Fruit fly (Drosophila melanogaster): Measurements from ENCODE around the gene tkv.

The tkv gene

DNA sequence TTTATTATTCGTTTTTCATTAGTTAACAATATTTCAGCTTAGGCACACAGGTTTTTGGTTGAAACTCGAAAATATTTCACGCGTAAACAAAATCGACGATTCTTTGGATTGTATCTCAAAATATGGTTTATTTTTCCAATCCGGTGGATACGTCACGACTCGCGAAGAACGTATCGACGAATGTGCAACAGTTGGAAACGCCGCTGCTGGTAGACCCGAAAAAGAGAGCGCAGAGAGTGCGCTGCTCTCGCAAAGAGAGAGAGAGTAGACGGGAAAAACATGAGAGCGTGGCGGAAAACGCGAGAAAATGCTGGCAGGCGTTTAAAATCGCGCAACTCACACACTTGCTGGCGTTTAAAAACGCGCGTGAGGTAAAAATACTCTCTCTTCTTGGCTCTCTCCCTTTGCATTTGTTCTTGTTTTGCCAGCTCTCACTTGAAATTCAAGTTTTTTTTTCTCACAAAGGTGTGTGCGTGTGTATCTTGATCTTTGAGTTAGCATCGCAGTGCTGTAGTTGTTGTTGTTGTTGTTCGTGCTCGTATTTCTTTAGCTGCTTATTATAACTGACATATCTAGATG lies 33.9 kb downstream of the tkv start:
- TF ChIP-seq pan (optimal IDR thresholded peaks at IDR 0.05) (no peak), Jra (GFP tag; optimal IDR thresholded peaks at IDR 0.05) (no peak), Dfd (GFP tag; optimal IDR thresholded peaks at IDR 0.05) (no peak), CrebA (GFP tag; optimal IDR thresholded peaks at IDR 0.05; ENCODE audit: borderline replicate concordance) (peak; percentile 70), Hnf4 (GFP tag; optimal IDR thresholded peaks at IDR 0.05) (peak; percentile 2), tai (GFP tag; optimal IDR thresholded peaks at IDR 0.05) (peak; percentile 14), GATAd (GFP tag; optimal IDR thresholded peaks at IDR 0.05) (no peak), sage (GFP tag; optimal IDR thresholded peaks at IDR 0.05) (peak; percentile 45), Dif (GFP tag; optimal IDR thresholded peaks at IDR 0.05; ENCODE audit: partially characterized antibody) (peak; percentile 100), usp (GFP tag; optimal IDR thresholded peaks at IDR 0.05) (no peak), Sp1 (GFP tag; optimal IDR thresholded peaks at IDR 0.05) (peak; percentile 6), CG32264 (GFP tag; optimal IDR thresholded peaks at IDR 0.05) (peak; percentile 23), ey (GFP tag; optimal IDR thresholded peaks at IDR 0.05) (no peak), br (GFP tag; optimal IDR thresholded peaks at IDR 0.05) (peak; percentile 24), h (GFP tag; optimal IDR thresholded peaks at IDR 0.05) (peak; percentile 45), sv (GFP tag; optimal IDR thresholded peaks at IDR 0.05) (no peak), psq (GFP tag; optimal IDR thresholded peaks at IDR 0.05) (no peak), foxo (GFP tag; optimal IDR thresholded peaks at IDR 0.05) (peak in 1 of 2 experiments; percentile 58), Myc (optimal IDR thresholded peaks at IDR 0.05) (peak; percentile 96), lola (GFP tag; optimal IDR thresholded peaks at IDR 0.05) (no peak), woc (GFP tag; optimal IDR thresholded peaks at IDR 0.05) (peak; percentile 18), dl (GFP tag; optimal IDR thresholded peaks at IDR 0.05; ENCODE audit: insufficient read depth in 1 of 2, partially characterized antibody in 2 of 2) (peak; percentile 97 to 99), N (GFP tag; optimal IDR thresholded peaks at IDR 0.05) (no peak), CG9705 (GFP tag; optimal IDR thresholded peaks at IDR 0.05) (no peak), dsf (GFP tag; optimal IDR thresholded peaks at IDR 0.05; ENCODE audit: borderline replicate concordance) (no peak), OdsH (GFP tag; optimal IDR thresholded peaks at IDR 0.05) (no peak), Hr83 (GFP tag; optimal IDR thresholded peaks at IDR 0.05; ENCODE audit: poor library complexity, severe bottlenecking) (peak; percentile 87), rgr (GFP tag; optimal IDR thresholded peaks at IDR 0.05) (peak; percentile 16), Hr78 (GFP tag; optimal IDR thresholded peaks at IDR 0.05) (no peak), HLH106 (tag; optimal IDR thresholded peaks at IDR 0.05) (no peak), Vsx2 (GFP tag; optimal IDR thresholded peaks at IDR 0.05; ENCODE audit: partially characterized antibody) (peak; percentile 95), brk (GFP tag; optimal IDR thresholded peaks at IDR 0.05) (peak; percentile 67), Rel (GFP tag; optimal IDR thresholded peaks at IDR 0.05) (peak; percentile 87), Rel (tag; optimal IDR thresholded peaks at IDR 0.05) (peak; percentile 22)

DNA sequence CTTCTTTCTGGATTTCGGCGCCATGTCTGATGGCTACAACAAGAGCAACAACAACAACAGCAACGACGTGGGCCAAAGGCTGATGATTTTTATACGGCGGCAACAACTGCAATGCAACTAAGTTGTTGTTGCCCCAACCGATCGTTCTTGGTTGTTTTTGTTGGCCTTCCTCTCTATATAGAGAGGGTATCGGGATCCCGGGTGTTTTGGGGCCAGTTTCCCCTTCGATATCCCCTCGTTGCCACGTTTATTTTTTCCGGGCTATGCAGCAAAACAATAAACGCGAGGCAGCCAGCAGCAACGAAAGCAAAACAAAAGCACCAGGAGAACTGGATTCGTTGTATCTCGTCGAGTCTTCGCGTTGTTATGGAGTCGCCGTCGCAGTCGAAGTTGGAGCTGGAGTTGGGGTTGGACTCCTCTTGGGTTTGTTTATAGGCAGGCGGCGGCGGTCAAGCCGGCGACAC lies 34.8 kb downstream of the tkv start:
- TF ChIP-seq dl (GFP tag; optimal IDR thresholded peaks at IDR 0.05; ENCODE audit: insufficient read depth in 1 of 2, partially characterized antibody in 2 of 2) (no peak), Myc (optimal IDR thresholded peaks at IDR 0.05) (no peak), CrebA (GFP tag; optimal IDR thresholded peaks at IDR 0.05; ENCODE audit: borderline replicate concordance) (peak; percentile 17), br (GFP tag; optimal IDR thresholded peaks at IDR 0.05) (peak; percentile 36), psq (GFP tag; optimal IDR thresholded peaks at IDR 0.05) (peak; percentile 35), rgr (GFP tag; optimal IDR thresholded peaks at IDR 0.05) (no peak), Dfd (GFP tag; optimal IDR thresholded peaks at IDR 0.05) (no peak), Hr78 (GFP tag; optimal IDR thresholded peaks at IDR 0.05) (no peak), usp (GFP tag; optimal IDR thresholded peaks at IDR 0.05) (no peak), dsf (GFP tag; optimal IDR thresholded peaks at IDR 0.05; ENCODE audit: borderline replicate concordance) (no peak)

DNA sequence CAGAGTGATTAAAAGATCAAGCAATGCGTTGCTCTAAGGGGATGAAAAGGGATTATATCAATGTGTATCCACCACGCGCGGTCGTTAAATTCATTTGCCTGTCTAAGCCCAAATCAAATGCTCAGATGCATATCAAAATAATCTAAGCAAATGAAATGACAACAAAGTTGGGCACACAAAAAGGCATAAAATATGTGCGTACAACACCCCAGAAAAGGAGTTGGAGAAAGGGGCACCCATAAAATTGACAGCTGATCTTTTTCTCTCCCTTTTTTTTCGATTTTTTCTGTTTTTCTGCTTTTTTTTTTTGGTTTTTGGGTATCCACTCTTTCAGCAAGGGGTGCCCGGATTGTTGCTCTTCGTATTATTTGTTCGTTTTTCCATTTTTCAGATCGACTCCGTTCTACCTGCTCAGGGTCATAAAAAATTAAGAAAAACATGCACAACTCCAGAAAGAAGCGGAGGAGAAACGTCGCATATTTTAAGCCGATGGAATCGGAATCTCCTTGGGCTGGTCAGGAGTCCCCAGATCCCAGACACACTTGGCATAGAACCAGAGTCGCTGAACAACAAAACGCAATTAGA lies 36.4 kb downstream of the tkv start:
- TF ChIP-seq Hr78 (GFP tag; optimal IDR thresholded peaks at IDR 0.05) = no peak
- TF ChIP-seq usp (GFP tag; optimal IDR thresholded peaks at IDR 0.05) = no peak
- no peak for TF ChIP-seq sage (GFP tag; optimal IDR thresholded peaks at IDR 0.05)
- TF ChIP-seq Jra (GFP tag; optimal IDR thresholded peaks at IDR 0.05) = no peak
- TF ChIP-seq Hr83 (GFP tag; optimal IDR thresholded peaks at IDR 0.05; ENCODE audit: poor library complexity, severe bottlenecking) = no peak
- TF ChIP-seq tai (GFP tag; optimal IDR thresholded peaks at IDR 0.05) = no peak
- no peak for TF ChIP-seq CG32264 (GFP tag; optimal IDR thresholded peaks at IDR 0.05)
- TF ChIP-seq Dif (GFP tag; optimal IDR thresholded peaks at IDR 0.05; ENCODE audit: partially characterized antibody) = no peak
- no peak for TF ChIP-seq CG9705 (GFP tag; optimal IDR thresholded peaks at IDR 0.05)
- TF ChIP-seq GATAd (GFP tag; optimal IDR thresholded peaks at IDR 0.05) = no peak
- no peak for TF ChIP-seq Sp1 (GFP tag; optimal IDR thresholded peaks at IDR 0.05)
- TF ChIP-seq woc (GFP tag; optimal IDR thresholded peaks at IDR 0.05) = no peak
- no peak for TF ChIP-seq ey (GFP tag; optimal IDR thresholded peaks at IDR 0.05)
- TF ChIP-seq sv (GFP tag; optimal IDR thresholded peaks at IDR 0.05) = no peak
- no peak for TF ChIP-seq rgr (GFP tag; optimal IDR thresholded peaks at IDR 0.05)
- TF ChIP-seq Hnf4 (GFP tag; optimal IDR thresholded peaks at IDR 0.05) = no peak
- TF ChIP-seq Vsx2 (GFP tag; optimal IDR thresholded peaks at IDR 0.05; ENCODE audit: partially characterized antibody) = no peak
- TF ChIP-seq psq (GFP tag; optimal IDR thresholded peaks at IDR 0.05) = no peak
- no peak for TF ChIP-seq lola (GFP tag; optimal IDR thresholded peaks at IDR 0.05)
